In genomic region chr2L:3813255-3813875, dm6 we compare ENCODE assay signal across 1 fruit fly cellular context.
TF ChIP-seq lines count a peak whose summit lies in the region.

Gene CG3407, minus strand, starts transcription at chr2L:3813410.

TF ChIP-seq in whole organism, embryonic, 481 proteins besides CTCF, POLR2A, EP300 and RAD21 (continued from another document and continues in another):
- no peak for TF ChIP-seq cg (GFP tag; optimal IDR thresholded peaks at IDR 0.05; lab: Kevin White, UChicago)
- TF ChIP-seq Optix (GFP tag; IDR thresholded peaks at IDR 0.05; lab: Robert Waterston, UW) = 0 out of 3 replicates have a peak, but pooled peaks have one; percentile 9
- TF ChIP-seq hbn (GFP tag; IDR thresholded peaks at IDR 0.05; lab: Robert Waterston, UW; ENCODE audit: partially characterized antibody) = peak; percentile 61
- no peak for TF ChIP-seq pfk (GFP tag; optimal IDR thresholded peaks at IDR 0.05; lab: Kevin White, UChicago)
- TF ChIP-seq sima (GFP tag; optimal IDR thresholded peaks at IDR 0.05; lab: Kevin White, UChicago) = no peak
- peak; percentile 36 for TF ChIP-seq Sin3A (optimal IDR thresholded peaks at IDR 0.05; lab: Kevin White, UChicago)
- TF ChIP-seq CG30020 (tag; optimal IDR thresholded peaks at IDR 0.05; lab: Kevin White, UChicago) = no peak
- no peak for TF ChIP-seq CG10321 (GFP tag; IDR thresholded peaks at IDR 0.05; lab: Robert Waterston, UW)
- no peak for TF ChIP-seq unpg (GFP tag; optimal IDR thresholded peaks at IDR 0.05; lab: Kevin White, UChicago)
- peak; percentile 57 for TF ChIP-seq CG42726 (GFP tag; IDR thresholded peaks at IDR 0.05; lab: Robert Waterston, UW; ENCODE audit: partially characterized antibody)
- TF ChIP-seq CG10431 (GFP tag; optimal IDR thresholded peaks at IDR 0.05; lab: Kevin White, UChicago) = no peak
- peak; percentile 25 for TF ChIP-seq kay (GFP tag; optimal IDR thresholded peaks at IDR 0.05; lab: Kevin White, UChicago)
- TF ChIP-seq Vsx1 (GFP tag; optimal IDR thresholded peaks at IDR 0.05; lab: Kevin White, UChicago) = no peak
- no peak for TF ChIP-seq Sox100B (GFP tag; optimal IDR thresholded peaks at IDR 0.05; lab: Kevin White, UChicago)
- TF ChIP-seq D (optimal IDR thresholded peaks at IDR 0.05; lab: Kevin White, UChicago) = no peak
- TF ChIP-seq D (GFP tag; optimal IDR thresholded peaks at IDR 0.05; lab: Kevin White, UChicago) = no peak
- TF ChIP-seq ham (GFP tag; IDR thresholded peaks at IDR 0.05; lab: Robert Waterston, UW) = no peak
- TF ChIP-seq CG3281 (GFP tag; optimal IDR thresholded peaks at IDR 0.05; lab: Kevin White, UChicago) = no peak
- peak; percentile 76 for TF ChIP-seq bbx (GFP tag; IDR thresholded peaks at IDR 0.05; lab: Robert Waterston, UW; ENCODE audit: partially characterized antibody)
- TF ChIP-seq CG31224 (GFP tag; IDR thresholded peaks at IDR 0.05; lab: Robert Waterston, UW) = no peak
- peak; percentile 82 for TF ChIP-seq amos (GFP tag; IDR thresholded peaks at IDR 0.05; lab: Robert Waterston, UW; ENCODE audit: partially characterized antibody)
- TF ChIP-seq prd (optimal IDR thresholded peaks at IDR 0.05; lab: Kevin White, UChicago) = no peak
- no peak for TF ChIP-seq prd (GFP tag; IDR thresholded peaks at IDR 0.05; lab: Robert Waterston, UW)
- no peak for TF ChIP-seq Taf1 (GFP tag; IDR thresholded peaks at IDR 0.05; lab: Robert Waterston, UW)
- no peak for TF ChIP-seq CG32772 (GFP tag; IDR thresholded peaks at IDR 0.05; lab: Robert Waterston, UW)
- TF ChIP-seq trem (tag; optimal IDR thresholded peaks at IDR 0.05; lab: Kevin White, UChicago) = peak; percentile 62
- TF ChIP-seq CG12071 (GFP tag; optimal IDR thresholded peaks at IDR 0.05; lab: Kevin White, UChicago) = no peak
- no peak; the same call in 1 of the 2 replicates for TF ChIP-seq CG9215 (GFP tag; IDR thresholded peaks at IDR 0.05; lab: Robert Waterston, UW)
- TF ChIP-seq CG7963 (GFP tag; IDR thresholded peaks at IDR 0.05; lab: Robert Waterston, UW; ENCODE audit: partially characterized antibody) = peak; percentile 64
- TF ChIP-seq GATAe (GFP tag; conservative IDR thresholded peaks at IDR 0.05; lab: Robert Waterston, UW) = no peak
- no peak for TF ChIP-seq CG11696 (GFP tag; IDR thresholded peaks at IDR 0.05; lab: Robert Waterston, UW)
- TF ChIP-seq nerfin-1 (tag; optimal IDR thresholded peaks at IDR 0.05; lab: Kevin White, UChicago) = no peak
- peak; percentile 52; the same call in 1 of the 3 replicates for TF ChIP-seq CG6175 (GFP tag; IDR thresholded peaks at IDR 0.05; lab: Robert Waterston, UW)
- TF ChIP-seq PHDP (tag; optimal IDR thresholded peaks at IDR 0.05; lab: Kevin White, UChicago) = no peak
- TF ChIP-seq CG2116 (GFP tag; optimal IDR thresholded peaks at IDR 0.05; lab: Kevin White, UChicago) = peak; percentile 78
- TF ChIP-seq klu (GFP tag; IDR thresholded peaks at IDR 0.05; lab: Robert Waterston, UW) = no peak
- peak; percentile 33; the same call in 1 of the 3 replicates for TF ChIP-seq CG2199 (GFP tag; IDR thresholded peaks at IDR 0.05; lab: Robert Waterston, UW)
- TF ChIP-seq CG2875 (GFP tag; optimal IDR thresholded peaks at IDR 0.05; lab: Kevin White, UChicago) = no peak
- no peak for TF ChIP-seq pan (optimal IDR thresholded peaks at IDR 0.05; lab: Kevin White, UChicago)
- peak in 1 of 2 experiments; percentile 33 for TF ChIP-seq pan (GFP tag; optimal IDR thresholded peaks at IDR 0.05 in 1 of 2, IDR thresholded peaks at IDR 0.05 in 1 of 2)
- TF ChIP-seq ATbp (GFP tag; optimal IDR thresholded peaks at IDR 0.05; lab: Kevin White, UChicago) = no peak
- TF ChIP-seq fd102C (GFP tag; optimal IDR thresholded peaks at IDR 0.05; lab: Kevin White, UChicago) = peak; percentile 18
- TF ChIP-seq HLH4C (GFP tag; IDR thresholded peaks at IDR 0.05; lab: Robert Waterston, UW; ENCODE audit: partially characterized antibody) = peak; percentile 63
- no peak for TF ChIP-seq ase (GFP tag; IDR thresholded peaks at IDR 0.05; lab: Robert Waterston, UW)
- TF ChIP-seq fd96Cb (tag; optimal IDR thresholded peaks at IDR 0.05; lab: Kevin White, UChicago) = no peak
- no peak for TF ChIP-seq Atf6 (GFP tag; IDR thresholded peaks at IDR 0.05; lab: Robert Waterston, UW)
- TF ChIP-seq CG13287 (GFP tag; IDR thresholded peaks at IDR 0.05; lab: Robert Waterston, UW; ENCODE audit: partially characterized antibody) = peak; percentile 81
- peak; percentile 62 for TF ChIP-seq Bdp1 (GFP tag; optimal IDR thresholded peaks at IDR 0.05; lab: Kevin White, UChicago)
- TF ChIP-seq Rfx (GFP tag; IDR thresholded peaks at IDR 0.05; lab: Robert Waterston, UW) = peak; percentile 80
- TF ChIP-seq CG5245 (GFP tag; optimal IDR thresholded peaks at IDR 0.05; lab: Kevin White, UChicago) = no peak
- TF ChIP-seq Eip74EF (GFP tag; optimal IDR thresholded peaks at IDR 0.05; lab: Kevin White, UChicago) = peak in 1 of 2 experiments; percentile 21
- no peak for TF ChIP-seq salm (tag; optimal IDR thresholded peaks at IDR 0.05; lab: Kevin White, UChicago)
- TF ChIP-seq CG18262 (tag; optimal IDR thresholded peaks at IDR 0.05; lab: Kevin White, UChicago) = no peak
- no peak for TF ChIP-seq tll (GFP tag; optimal IDR thresholded peaks at IDR 0.05; lab: Kevin White, UChicago)
- no peak for TF ChIP-seq CG17359 (tag; optimal IDR thresholded peaks at IDR 0.05; lab: Kevin White, UChicago)
- TF ChIP-seq Poxn (GFP tag; IDR thresholded peaks at IDR 0.05; lab: Robert Waterston, UW) = no peak
- peak; percentile 23 for TF ChIP-seq CG4282 (GFP tag; optimal IDR thresholded peaks at IDR 0.05; lab: Kevin White, UChicago)
- no peak for TF ChIP-seq CG13775 (GFP tag; optimal IDR thresholded peaks at IDR 0.05; lab: Kevin White, UChicago)
- TF ChIP-seq zen2 (GFP tag; IDR thresholded peaks at IDR 0.05; lab: Robert Waterston, UW; ENCODE audit: partially characterized antibody) = no peak; the same call in 2 of the 3 replicates
- TF ChIP-seq sr (GFP tag; IDR thresholded peaks at IDR 0.05; lab: Robert Waterston, UW) = no peak
- no peak for TF ChIP-seq Nf-YB (GFP tag; optimal IDR thresholded peaks at IDR 0.05; lab: Kevin White, UChicago)
- TF ChIP-seq Trl (optimal IDR thresholded peaks at IDR 0.05; lab: Kevin White, UChicago) = no peak
- TF ChIP-seq Trl (GFP tag; optimal IDR thresholded peaks at IDR 0.05; lab: Kevin White, UChicago) = peak; percentile 40
- peak; percentile 39 for TF ChIP-seq ewg (GFP tag; optimal IDR thresholded peaks at IDR 0.05; lab: Kevin White, UChicago)
- TF ChIP-seq CG5953 (GFP tag; IDR thresholded peaks at IDR 0.05; lab: Robert Waterston, UW) = no peak
- no peak for TF ChIP-seq CG11093 (GFP tag; IDR thresholded peaks at IDR 0.05; lab: Robert Waterston, UW)
- TF ChIP-seq Oli (tag; optimal IDR thresholded peaks at IDR 0.05; lab: Kevin White, UChicago) = no peak
- no peak for TF ChIP-seq Oaz (GFP tag; IDR thresholded peaks at IDR 0.05; lab: Robert Waterston, UW)
- peak; percentile 7; the same call in 1 of the 2 replicates for TF ChIP-seq CG6272 (GFP tag; IDR thresholded peaks at IDR 0.05; lab: Robert Waterston, UW)
- TF ChIP-seq Drgx (GFP tag; IDR thresholded peaks at IDR 0.05; lab: Robert Waterston, UW) = no peak
- no peak for TF ChIP-seq CG17802 (tag; optimal IDR thresholded peaks at IDR 0.05; lab: Kevin White, UChicago)
- no peak for TF ChIP-seq CG14050 (GFP tag; IDR thresholded peaks at IDR 0.05; lab: Robert Waterston, UW)
- no peak for TF ChIP-seq crol (GFP tag; IDR thresholded peaks at IDR 0.05; lab: Robert Waterston, UW)
- TF ChIP-seq Gug (GFP tag; IDR thresholded peaks at IDR 0.05; lab: Robert Waterston, UW) = no peak; the same call in 3 of the 4 replicates
- no peak for TF ChIP-seq CG6765 (GFP tag; optimal IDR thresholded peaks at IDR 0.05; lab: Kevin White, UChicago)
- no peak for TF ChIP-seq Hand (GFP tag; optimal IDR thresholded peaks at IDR 0.05; lab: Kevin White, UChicago)
- TF ChIP-seq BEAF-32 (GFP tag; optimal IDR thresholded peaks at IDR 0.05; lab: Kevin White, UChicago) = peak; percentile 66
- TF ChIP-seq dmrt11E (tag; optimal IDR thresholded peaks at IDR 0.05; lab: Kevin White, UChicago) = peak; percentile 9
- no peak for TF ChIP-seq NK7.1 (GFP tag; optimal IDR thresholded peaks at IDR 0.05; lab: Kevin White, UChicago)
- TF ChIP-seq fd3F (GFP tag; optimal IDR thresholded peaks at IDR 0.05; lab: Kevin White, UChicago) = no peak
- TF ChIP-seq disco-r (GFP tag; optimal IDR thresholded peaks at IDR 0.05; lab: Kevin White, UChicago) = no peak
- no peak for TF ChIP-seq CG7745 (tag; optimal IDR thresholded peaks at IDR 0.05; lab: Kevin White, UChicago)
- TF ChIP-seq Dp (GFP tag; optimal IDR thresholded peaks at IDR 0.05; lab: Kevin White, UChicago) = peak; percentile 99
- peak; percentile 46 for TF ChIP-seq CG12155 (GFP tag; optimal IDR thresholded peaks at IDR 0.05; lab: Kevin White, UChicago)
- TF ChIP-seq zfh2 (GFP tag; optimal IDR thresholded peaks at IDR 0.05; lab: Kevin White, UChicago) = peak; percentile 74
- peak; percentile 71 for TF ChIP-seq NfI (GFP tag; optimal IDR thresholded peaks at IDR 0.05; lab: Kevin White, UChicago)
- no peak for TF ChIP-seq CG16863 (GFP tag; optimal IDR thresholded peaks at IDR 0.05; lab: Kevin White, UChicago)
- peak; percentile 76 for TF ChIP-seq sens (GFP tag; lab: Kevin White, UChicago)
- no peak for TF ChIP-seq CG4730 (GFP tag; IDR thresholded peaks at IDR 0.05; lab: Robert Waterston, UW)
- no peak for TF ChIP-seq exex (tag; optimal IDR thresholded peaks at IDR 0.05; lab: Kevin White, UChicago)
- no peak for TF ChIP-seq CrebB (tag; optimal IDR thresholded peaks at IDR 0.05; lab: Kevin White, UChicago)
- no peak for TF ChIP-seq peb (GFP tag; IDR thresholded peaks at IDR 0.05; lab: Robert Waterston, UW)
- TF ChIP-seq sc (optimal IDR thresholded peaks at IDR 0.05; lab: Kevin White, UChicago) = no peak
- no peak for TF ChIP-seq sc (GFP tag; optimal IDR thresholded peaks at IDR 0.05; lab: Kevin White, UChicago)
- TF ChIP-seq CG7928 (GFP tag; optimal IDR thresholded peaks at IDR 0.05; lab: Kevin White, UChicago) = no peak
- TF ChIP-seq CG30403 (GFP tag; optimal IDR thresholded peaks at IDR 0.05; lab: Kevin White, UChicago) = peak; percentile 62
- no peak for TF ChIP-seq esg (GFP tag; conservative IDR thresholded peaks at IDR 0.05; lab: Robert Waterston, UW)
- TF ChIP-seq wdn (GFP tag; IDR thresholded peaks at IDR 0.05; lab: Robert Waterston, UW) = no peak
- no peak for TF ChIP-seq CG12299 (tag; optimal IDR thresholded peaks at IDR 0.05; lab: Kevin White, UChicago)
- TF ChIP-seq YL-1 (GFP tag; optimal IDR thresholded peaks at IDR 0.05; lab: Kevin White, UChicago) = peak; percentile 51
- peak; percentile 60 for TF ChIP-seq Dek (tag; optimal IDR thresholded peaks at IDR 0.05; lab: Kevin White, UChicago)
- no peak for TF ChIP-seq Lim3 (GFP tag; IDR thresholded peaks at IDR 0.05; lab: Robert Waterston, UW)
- no peak for TF ChIP-seq seq (GFP tag; IDR thresholded peaks at IDR 0.05; lab: Robert Waterston, UW)
- TF ChIP-seq CG4424 (GFP tag; optimal IDR thresholded peaks at IDR 0.05; lab: Kevin White, UChicago) = peak; percentile 24
- TF ChIP-seq Hsf (GFP tag; optimal IDR thresholded peaks at IDR 0.05; lab: Kevin White, UChicago) = peak; percentile 43
- peak; percentile 72 for TF ChIP-seq Mad (GFP tag; optimal IDR thresholded peaks at IDR 0.05; lab: Kevin White, UChicago)
- TF ChIP-seq CG17829 (tag; optimal IDR thresholded peaks at IDR 0.05; lab: Kevin White, UChicago) = peak; percentile 44
- TF ChIP-seq repo (GFP tag; optimal IDR thresholded peaks at IDR 0.05; lab: Kevin White, UChicago) = no peak
- no peak for TF ChIP-seq CG15479 (GFP tag; optimal IDR thresholded peaks at IDR 0.05; lab: Kevin White, UChicago)
- TF ChIP-seq CG4854 (GFP tag; optimal IDR thresholded peaks at IDR 0.05; lab: Kevin White, UChicago) = no peak
- peak; percentile 51 to 66 for TF ChIP-seq chif (GFP tag; optimal IDR thresholded peaks at IDR 0.05; lab: Kevin White, UChicago)
- TF ChIP-seq Sry-β (GFP tag; optimal IDR thresholded peaks at IDR 0.05; lab: Kevin White, UChicago) = no peak
- TF ChIP-seq pho (GFP tag; optimal IDR thresholded peaks at IDR 0.05; lab: Kevin White, UChicago) = peak; percentile 60
- TF ChIP-seq dmrt99B (tag; optimal IDR thresholded peaks at IDR 0.05; lab: Kevin White, UChicago) = no peak
- no peak for TF ChIP-seq CG7839 (tag; optimal IDR thresholded peaks at IDR 0.05; lab: Kevin White, UChicago)
- no peak for TF ChIP-seq CG17912 (GFP tag; optimal IDR thresholded peaks at IDR 0.05; lab: Kevin White, UChicago)
- no peak for TF ChIP-seq sug (tag; optimal IDR thresholded peaks at IDR 0.05; lab: Kevin White, UChicago)
- TF ChIP-seq CG8359 (GFP tag; optimal IDR thresholded peaks at IDR 0.05; lab: Kevin White, UChicago; ENCODE audit: borderline replicate concordance) = no peak
- peak; percentile 83 for TF ChIP-seq CHES-1-like (GFP tag; optimal IDR thresholded peaks at IDR 0.05; lab: Kevin White, UChicago)
- TF ChIP-seq Awh (GFP tag; IDR thresholded peaks at IDR 0.05; lab: Robert Waterston, UW) = no peak
- TF ChIP-seq HmgZ (tag; optimal IDR thresholded peaks at IDR 0.05; lab: Kevin White, UChicago) = peak; percentile 81
- TF ChIP-seq CG11560 (tag; IDR thresholded peaks at IDR 0.05; lab: Robert Waterston, UW) = no peak; the same call in 2 of the 3 replicates
- no peak for TF ChIP-seq danr (GFP tag; IDR thresholded peaks at IDR 0.05; lab: Robert Waterston, UW)
- no peak for TF ChIP-seq Hr78 (GFP tag; optimal IDR thresholded peaks at IDR 0.05; lab: Kevin White, UChicago)
- TF ChIP-seq croc (GFP tag; conservative IDR thresholded peaks at IDR 0.05; lab: Robert Waterston, UW) = no peak; the same call in 1 of the 3 replicates
- TF ChIP-seq sd (tag; optimal IDR thresholded peaks at IDR 0.05; lab: Kevin White, UChicago) = no peak
- TF ChIP-seq CG2889 (GFP tag; IDR thresholded peaks at IDR 0.05; lab: Robert Waterston, UW) = no peak
- no peak for TF ChIP-seq HHEX (GFP tag; optimal IDR thresholded peaks at IDR 0.05; lab: Kevin White, UChicago)
- no peak for TF ChIP-seq CG2202 (tag; optimal IDR thresholded peaks at IDR 0.05; lab: Kevin White, UChicago)
- peak in 1 of 2 experiments; percentile 48 for TF ChIP-seq Dfd (GFP tag; optimal IDR thresholded peaks at IDR 0.05; lab: Kevin White, UChicago)
- TF ChIP-seq CG4404 (GFP tag; IDR thresholded peaks at IDR 0.05; lab: Robert Waterston, UW) = no peak
- TF ChIP-seq CG18599 (GFP tag; optimal IDR thresholded peaks at IDR 0.05; lab: Kevin White, UChicago) = no peak
- TF ChIP-seq onecut (GFP tag; IDR thresholded peaks at IDR 0.05; lab: Robert Waterston, UW) = peak; percentile 54
- no peak for TF ChIP-seq Fer2 (tag; optimal IDR thresholded peaks at IDR 0.05; lab: Kevin White, UChicago)
- TF ChIP-seq gt (GFP tag; IDR thresholded peaks at IDR 0.05; lab: Robert Waterston, UW) = no peak
- TF ChIP-seq nmo (GFP tag; optimal IDR thresholded peaks at IDR 0.05; lab: Kevin White, UChicago) = peak; percentile 48
- TF ChIP-seq Ravus (GFP tag; IDR thresholded peaks at IDR 0.05; lab: Robert Waterston, UW) = no peak
